Worm (Caenorhabditis elegans): ENCODE data around the gene nucl-1.

Gene nucl-1

ce11 chrIV:8297192-8297591 lies 7.9 kb upstream of the nucl-1 start, which contains the start of gene nprl-3:
Gene nprl-3 (plus strand): TSS chrIV:8297492.
- TF ChIP-seq syd-9 (tag; optimal IDR thresholded peaks at IDR 0.05) (no peak), ceh-48 (tag; optimal IDR thresholded peaks at IDR 0.05) (no peak), Y22D7AL.16 (tag; optimal IDR thresholded peaks at IDR 0.05) (no peak), hlh-13 (GFP tag; optimal IDR thresholded peaks at IDR 0.05) (no peak), zip-5 (tag; optimal IDR thresholded peaks at IDR 0.05) (no peak), pros-1 (tag; optimal IDR thresholded peaks at IDR 0.05) (no peak), nhr-11 (tag; optimal IDR thresholded peaks at IDR 0.05) (no peak), unc-55 (GFP tag; optimal IDR thresholded peaks at IDR 0.05) (no peak), pqm-1 (tag; optimal IDR thresholded peaks at IDR 0.05) (no peak), elt-4 (tag; optimal IDR thresholded peaks at IDR 0.05) (no peak), F13H6.1 (tag; optimal IDR thresholded peaks at IDR 0.05) (no peak), ceh-22 (tag; optimal IDR thresholded peaks at IDR 0.05) (no peak), unc-86 (tag; optimal IDR thresholded peaks at IDR 0.05) (no peak), sox-4 (tag; optimal IDR thresholded peaks at IDR 0.05) (no peak)

- TF ChIP-seq che-1 (tag; optimal IDR thresholded peaks at IDR 0.05) (no peak), unc-42 (tag; optimal IDR thresholded peaks at IDR 0.05) (no peak), ceh-18 (tag; optimal IDR thresholded peaks at IDR 0.05) (no peak), syd-9 (tag; optimal IDR thresholded peaks at IDR 0.05) (no peak), pha-2 (tag; optimal IDR thresholded peaks at IDR 0.05) (no peak), fax-1 (tag; optimal IDR thresholded peaks at IDR 0.05) (no peak), elt-4 (tag; optimal IDR thresholded peaks at IDR 0.05) (no peak)
Measured at ce11 chrIV:8294650-8295049, 5.3 kb upstream of the nucl-1 start, which contains the start of gene tbce-1. Gene tbce-1 (plus strand): TSS chrIV:8294690.

- TF ChIP-seq pax-1 (tag; optimal IDR thresholded peaks at IDR 0.05) (no peak), ceh-45 (GFP tag; IDR thresholded peaks at IDR 0.05) (no peak), zip-5 (tag; optimal IDR thresholded peaks at IDR 0.05) (no peak)
Measured at ce11 chrIV:8291232-8291631, 1.9 kb upstream of the nucl-1 start, which contains the start of gene K07H8.2. Gene K07H8.2 (plus strand): TSS chrIV:8291532.

ce11 chrIV:8289580-8290323 lies 422 bp upstream of the nucl-1 start, which contains the start of gene daf-31:
Gene daf-31 (plus strand): TSS chrIV:8290273.
- no peak for TF ChIP-seq ceh-18 (tag; optimal IDR thresholded peaks at IDR 0.05)
- TF ChIP-seq hlh-8 (tag; optimal IDR thresholded peaks at IDR 0.05), result no peak
- peak; percentile 50 for TF ChIP-seq ceh-31 (tag; optimal IDR thresholded peaks at IDR 0.05)
- no peak for TF ChIP-seq K09A11.1 (tag; optimal IDR thresholded peaks at IDR 0.05; ENCODE audit: insufficient read depth)
- no peak for TF ChIP-seq T23F11.4 (GFP tag; optimal IDR thresholded peaks at IDR 0.05)
- TF ChIP-seq lin-11 (tag; optimal IDR thresholded peaks at IDR 0.05), result no peak
- peak; percentile 41 for TF ChIP-seq elt-2 (tag; optimal IDR thresholded peaks at IDR 0.05)
- TF ChIP-seq syd-9 (tag; optimal IDR thresholded peaks at IDR 0.05), result no peak
- no peak for TF ChIP-seq pqm-1 (tag; optimal IDR thresholded peaks at IDR 0.05)
- TF ChIP-seq dve-1 (tag; optimal IDR thresholded peaks at IDR 0.05), result peak; percentile 16
- TF ChIP-seq ttx-3 (tag; optimal IDR thresholded peaks at IDR 0.05), result no peak
- no peak for TF ChIP-seq fkh-6 (tag; optimal IDR thresholded peaks at IDR 0.05)
- no peak for TF ChIP-seq ceh-6 (GFP tag; optimal IDR thresholded peaks at IDR 0.05)
- no peak for TF ChIP-seq pag-3 (tag; optimal IDR thresholded peaks at IDR 0.05; ENCODE audit: borderline replicate concordance)
- TF ChIP-seq unc-42 (tag; optimal IDR thresholded peaks at IDR 0.05), result peak; percentile 63
- TF ChIP-seq sox-4 (tag; optimal IDR thresholded peaks at IDR 0.05), result no peak
- TF ChIP-seq ceh-34 (tag; optimal IDR thresholded peaks at IDR 0.05), result no peak
- no peak for TF ChIP-seq tbx-2 (tag; optimal IDR thresholded peaks at IDR 0.05)
- TF ChIP-seq npax-4 (tag; optimal IDR thresholded peaks at IDR 0.05), result no peak
- no peak for TF ChIP-seq elt-4 (tag; optimal IDR thresholded peaks at IDR 0.05)
- no peak for TF ChIP-seq ahr-1 (tag; optimal IDR thresholded peaks at IDR 0.05)
- TF ChIP-seq C08G9.2 (tag; optimal IDR thresholded peaks at IDR 0.05), result no peak
- TF ChIP-seq hlh-15 (tag; optimal IDR thresholded peaks at IDR 0.05), result no peak
- no peak for TF ChIP-seq fkh-10 (GFP tag; optimal IDR thresholded peaks at IDR 0.05)
- TF ChIP-seq fax-1 (tag; optimal IDR thresholded peaks at IDR 0.05), result no peak
- TF ChIP-seq nfya-1 (tag; optimal IDR thresholded peaks at IDR 0.05), result peak; percentile 19
- no peak for TF ChIP-seq pat-9 (tag; optimal IDR thresholded peaks at IDR 0.05)
- no peak for TF ChIP-seq mec-3 (tag; optimal IDR thresholded peaks at IDR 0.05; ENCODE audit: borderline replicate concordance)
- peak; percentile 61 for TF ChIP-seq ceh-48 (tag; optimal IDR thresholded peaks at IDR 0.05)
- no peak for TF ChIP-seq rnt-1 (tag; optimal IDR thresholded peaks at IDR 0.05)
- TF ChIP-seq nhr-11 (tag; optimal IDR thresholded peaks at IDR 0.05), result no peak
- no peak for TF ChIP-seq ceh-19 (GFP tag; optimal IDR thresholded peaks at IDR 0.05)
